Worm (Caenorhabditis elegans): ENCODE data around the gene cids-1.

DNA sequence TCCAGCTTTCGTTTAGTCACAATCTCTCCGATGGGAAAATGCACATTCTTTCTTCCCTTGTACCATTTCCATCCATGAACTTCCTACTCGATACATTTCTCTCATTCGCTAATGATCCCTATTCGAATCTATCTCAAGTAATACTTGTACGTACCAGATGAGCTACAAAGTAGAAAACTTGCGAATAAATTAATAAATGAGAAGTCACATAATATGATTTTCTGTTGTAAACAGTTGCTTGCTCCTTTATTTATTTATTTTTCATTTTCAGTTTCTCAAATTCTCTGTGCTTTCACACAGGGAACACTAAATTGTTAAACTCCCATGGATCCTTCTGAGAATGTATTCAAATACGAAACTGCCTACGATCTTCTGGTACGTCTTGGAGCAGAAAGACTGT, 18.1 kb upstream of the cids-1 start, which contains the start of gene rfs-1:
- no peak for TF ChIP-seq sea-1 (GFP tag; conservative IDR thresholded peaks at IDR 0.05)
- no peak for TF ChIP-seq ama-1 (optimal IDR thresholded peaks at IDR 0.05)
- TF ChIP-seq B0310.2 (tag; optimal IDR thresholded peaks at IDR 0.05): no peak
- no peak for TF ChIP-seq tra-4 (tag; optimal IDR thresholded peaks at IDR 0.05)
- TF ChIP-seq hmbx-1 (tag; optimal IDR thresholded peaks at IDR 0.05): no peak
- no peak for TF ChIP-seq flt-1 (GFP tag; IDR thresholded peaks at IDR 0.05)
- TF ChIP-seq F13C5.2 (tag; optimal IDR thresholded peaks at IDR 0.05): no peak
- no peak for TF ChIP-seq aly-1 (tag; optimal IDR thresholded peaks at IDR 0.05)
- TF ChIP-seq tbx-11 (GFP tag; IDR thresholded peaks at IDR 0.05): no peak
- TF ChIP-seq scrt-1 (GFP tag; IDR thresholded peaks at IDR 0.05): no peak
- TF ChIP-seq tbx-37 (GFP tag; conservative IDR thresholded peaks at IDR 0.05): no peak
- no peak for TF ChIP-seq ceh-36 (tag; optimal IDR thresholded peaks at IDR 0.05)
- TF ChIP-seq hnd-1 (tag; optimal IDR thresholded peaks at IDR 0.05): no peak

Measured in whole organism, early embryonic.